Worm (Caenorhabditis elegans) whole organism, L2 larva: ENCODE results near the gene cyp-13A6.

Experiments used
- C34F6.9 ChIP-seq: fragments of 150-350 bp; optimal IDR thresholded peaks from 2 replicates; lab custom pipeline; 2014; ENCODE audit warnings: missing biosample characterization, missing genetic modification characterization
- F13H6.1 ChIP-seq: sonication (generic microtip); optimal IDR thresholded peaks from 2 replicates; lab custom pipeline; 2016; ENCODE audit warnings: missing genetic modification characterization, missing compliant biosample characterization
- R02D3.7 ChIP-seq: fragments of 150-350 bp; optimal IDR thresholded peaks from 2 replicates; lab custom pipeline; 2014; ENCODE audit warnings: missing biosample characterization, missing genetic modification characterization
- Y55F3AM.14 ChIP-seq: fragments of 200-800 bp; sonication (Bioruptor generic); optimal IDR thresholded peaks from 2 replicates; lab custom pipeline; 2018; ENCODE audit warnings: mild to moderate bottlenecking, missing genetic modification characterization, missing compliant biosample characterization
- ZK546.5 ChIP-seq: sonication (generic microtip); optimal IDR thresholded peaks from 2 replicates; lab custom pipeline; 2017; ENCODE audit warnings: missing biosample characterization, missing genetic modification characterization
- alr-1 ChIP-seq: fragments of 150-350 bp; optimal IDR thresholded peaks from 2 replicates; lab custom pipeline; 2014; ENCODE audit warnings: missing biosample characterization, missing genetic modification characterization
- aly-2 ChIP-seq: fragments of 150-350 bp; optimal IDR thresholded peaks from 2 replicates; lab custom pipeline; 2014; ENCODE audit warnings: missing biosample characterization, missing genetic modification characterization
- ama-1 ChIP-seq: fragments of 150-350 bp; optimal IDR thresholded peaks from 2 replicates; lab custom pipeline; 2018; ENCODE audit warnings: inconsistent platforms
- blmp-1 ChIP-seq: sonication (generic microtip); optimal IDR thresholded peaks from 2 replicates; lab custom pipeline; 2017; ENCODE audit warnings: missing genetic modification characterization, mild to moderate bottlenecking, missing compliant biosample characterization, antibody characterized with exemption, moderate library complexity; ENCODE audit not compliant: insufficient read depth
- ceh-16 ChIP-seq: fragments of 150-350 bp; optimal IDR thresholded peaks from 2 replicates; lab custom pipeline; 2014; ENCODE audit warnings: missing biosample characterization, missing genetic modification characterization
- ceh-82 ChIP-seq: fragments of 150-350 bp; optimal IDR thresholded peaks from 2 replicates; lab custom pipeline; 2014; ENCODE audit warnings: missing biosample characterization, missing genetic modification characterization
- crh-2 ChIP-seq: sonication (generic microtip); optimal IDR thresholded peaks from 2 replicates; lab custom pipeline; 2017; ENCODE audit warnings: missing biosample characterization, missing genetic modification characterization
- dmd-4 ChIP-seq: sonication (generic microtip); optimal IDR thresholded peaks from 2 replicates; lab custom pipeline; 2017; ENCODE audit warnings: missing biosample characterization, missing genetic modification characterization
- egl-27 ChIP-seq: sonication (generic microtip); optimal IDR thresholded peaks from 3 replicates; lab custom pipeline; 2017; ENCODE audit warnings: missing biosample characterization, missing genetic modification reagents, missing genetic modification characterization
- elt-1 ChIP-seq: fragments of 150-350 bp; optimal IDR thresholded peaks from 2 replicates; lab custom pipeline; 2014; ENCODE audit warnings: missing biosample characterization, missing genetic modification characterization
- elt-3 ChIP-seq: sonication (generic microtip); optimal IDR thresholded peaks from 2 replicates; lab custom pipeline; 2017; ENCODE audit warnings: missing biosample characterization, missing genetic modification characterization
- fos-1 ChIP-seq: fragments of 150-350 bp; optimal IDR thresholded peaks from 2 replicates; lab custom pipeline; 2014; ENCODE audit warnings: missing biosample characterization, missing genetic modification characterization
- gmeb-1 ChIP-seq: fragments of 150-350 bp; optimal IDR thresholded peaks from 2 replicates; lab custom pipeline; 2014; ENCODE audit warnings: missing biosample characterization, missing genetic modification characterization
- lin-11 ChIP-seq: fragments of 150-350 bp; sonication (generic microtip); optimal IDR thresholded peaks from 2 replicates; lab custom pipeline; 2014; ENCODE audit warnings: missing biosample characterization, missing genetic modification characterization, inconsistent platforms, mixed read lengths
- lin-13 ChIP-seq: fragments of 150-350 bp; optimal IDR thresholded peaks from 2 replicates; lab custom pipeline; 2014; ENCODE audit warnings: missing biosample characterization, missing genetic modification reagents, missing genetic modification characterization
- lin-39 ChIP-seq: fragments of 150-350 bp; optimal IDR thresholded peaks from 2 replicates; lab custom pipeline; 2014; ENCODE audit warnings: missing biosample characterization, missing genetic modification reagents, missing genetic modification characterization
- lsy-2 ChIP-seq, 2 experiments: fragments of 150-350 bp in 1 of 2; sonication (generic microtip) in 1 of 2; optimal IDR thresholded peaks; 2 replicates each; lab custom pipeline; 2014 to 2017; ENCODE audit warnings: missing biosample characterization in 2 of 2, missing genetic modification characterization in 2 of 2
- mab-5 ChIP-seq: fragments of 150-350 bp; optimal IDR thresholded peaks from 2 replicates; lab custom pipeline; 2014; ENCODE audit warnings: missing biosample characterization, missing genetic modification characterization
- mbf-1 ChIP-seq: sonication (generic microtip); optimal IDR thresholded peaks from 2 replicates; lab custom pipeline; 2017; ENCODE audit warnings: missing biosample characterization, missing genetic modification characterization
- mdl-1 ChIP-seq, 2 experiments: fragments of 150-350 bp in 1 of 2; sonication (generic microtip) in 1 of 2; optimal IDR thresholded peaks; 2 replicates each; lab custom pipeline; 2017; ENCODE audit warnings: missing biosample characterization in 2 of 2, missing genetic modification characterization in 2 of 2
- nhr-10 ChIP-seq: sonication (generic microtip); optimal IDR thresholded peaks from 2 replicates; lab custom pipeline; 2017; ENCODE audit warnings: missing biosample characterization, missing genetic modification characterization
- nhr-11 ChIP-seq: fragments of 150-350 bp; optimal IDR thresholded peaks from 2 replicates; lab custom pipeline; 2014; ENCODE audit warnings: missing biosample characterization, missing genetic modification characterization
- nhr-12 ChIP-seq: fragments of 150-350 bp; optimal IDR thresholded peaks from 2 replicates; lab custom pipeline; 2014; ENCODE audit warnings: missing biosample characterization, missing genetic modification characterization
- nhr-129 ChIP-seq: fragments of 150-350 bp; optimal IDR thresholded peaks from 2 replicates; lab custom pipeline; 2014; ENCODE audit warnings: missing biosample characterization, missing genetic modification characterization
- nhr-21 ChIP-seq: fragments of 150-350 bp; optimal IDR thresholded peaks from 2 replicates; lab custom pipeline; 2014; ENCODE audit warnings: missing biosample characterization, missing genetic modification characterization
- nhr-23 ChIP-seq: fragments of 150-350 bp; optimal IDR thresholded peaks from 2 replicates; lab custom pipeline; 2014; ENCODE audit warnings: missing biosample characterization, missing genetic modification reagents, missing genetic modification characterization
- nhr-237 ChIP-seq: fragments of 150-350 bp; optimal IDR thresholded peaks from 2 replicates; lab custom pipeline; 2014; ENCODE audit warnings: missing biosample characterization, missing genetic modification characterization
- nhr-25 ChIP-seq: fragments of 150-350 bp; sonication (generic microtip); optimal IDR thresholded peaks from 3 replicates; lab custom pipeline; 2014; ENCODE audit warnings: missing biosample characterization, missing genetic modification characterization
- nhr-6 ChIP-seq: fragments of 150-350 bp; optimal IDR thresholded peaks from 2 replicates; lab custom pipeline; 2014; ENCODE audit warnings: missing biosample characterization, missing genetic modification characterization
- nhr-77 ChIP-seq: fragments of 150-350 bp; optimal IDR thresholded peaks from 2 replicates; lab custom pipeline; 2014; ENCODE audit warnings: missing biosample characterization, missing genetic modification characterization
- peb-1 ChIP-seq: fragments of 150-350 bp; optimal IDR thresholded peaks from 2 replicates; lab custom pipeline; 2014; ENCODE audit warnings: missing biosample characterization, missing genetic modification characterization
- sem-4 ChIP-seq: fragments of 150-350 bp; optimal IDR thresholded peaks from 2 replicates; lab custom pipeline; 2014; ENCODE audit warnings: missing biosample characterization, missing genetic modification reagents, missing genetic modification characterization
- skn-1 ChIP-seq: sonication (generic microtip); optimal IDR thresholded peaks from 2 replicates; lab custom pipeline; 2017; ENCODE audit warnings: missing biosample characterization, missing genetic modification characterization
- sma-3 ChIP-seq: sonication (generic microtip); optimal IDR thresholded peaks from 2 replicates; lab custom pipeline; 2016; ENCODE audit warnings: missing genetic modification reagents, missing genetic modification characterization, missing compliant biosample characterization
- sma-9 ChIP-seq, 2 experiments: fragments of 150-350 bp in 1 of 2; sonication (generic microtip) in 1 of 2; optimal IDR thresholded peaks; 2 replicates each; lab custom pipeline; 2014 to 2016; ENCODE audit warnings: missing genetic modification characterization in 2 of 2, mild to moderate bottlenecking in 1 of 2, missing biosample characterization in 1 of 2, missing compliant biosample characterization in 1 of 2, missing genetic modification reagents in 1 of 2, moderate library complexity in 1 of 2
- snpc-4 ChIP-seq: fragments of 150-350 bp; optimal IDR thresholded peaks from 2 replicates; lab custom pipeline; 2014; ENCODE audit warnings: missing biosample characterization, missing genetic modification characterization
- unc-39 ChIP-seq: fragments of 150-350 bp; optimal IDR thresholded peaks from 2 replicates; lab custom pipeline; 2014; ENCODE audit warnings: missing biosample characterization, missing genetic modification characterization
- unc-55 ChIP-seq: fragments of 150-350 bp; sonication (generic microtip); optimal IDR thresholded peaks from 3 replicates; lab custom pipeline; 2014; ENCODE audit warnings: missing biosample characterization, missing genetic modification reagents, missing genetic modification characterization
- unc-62 ChIP-seq: fragments of 150-350 bp; optimal IDR thresholded peaks from 2 replicates; lab custom pipeline; 2014; ENCODE audit warnings: missing biosample characterization, missing genetic modification reagents, missing genetic modification characterization
- zag-1 ChIP-seq: fragments of 150-350 bp; optimal IDR thresholded peaks from 2 replicates; lab custom pipeline; 2014; ENCODE audit warnings: missing biosample characterization, missing genetic modification characterization
- ztf-1 ChIP-seq: fragments of 200-800 bp; sonication (Bioruptor generic); conservative IDR thresholded peaks from 2 replicates; pipeline ENCODE4 v1.3.6; 2022; ENCODE audit warnings: missing genetic modification characterization, missing compliant biosample characterization
- ztf-11 ChIP-seq: sonication (generic microtip); optimal IDR thresholded peaks from 2 replicates; lab custom pipeline; 2017; ENCODE audit warnings: missing biosample characterization, missing genetic modification characterization
- ztf-4 ChIP-seq: fragments of 150-350 bp; optimal IDR thresholded peaks from 2 replicates; lab custom pipeline; 2014; ENCODE audit warnings: missing biosample characterization, missing genetic modification characterization

Gene cyp-13A6

DNA sequence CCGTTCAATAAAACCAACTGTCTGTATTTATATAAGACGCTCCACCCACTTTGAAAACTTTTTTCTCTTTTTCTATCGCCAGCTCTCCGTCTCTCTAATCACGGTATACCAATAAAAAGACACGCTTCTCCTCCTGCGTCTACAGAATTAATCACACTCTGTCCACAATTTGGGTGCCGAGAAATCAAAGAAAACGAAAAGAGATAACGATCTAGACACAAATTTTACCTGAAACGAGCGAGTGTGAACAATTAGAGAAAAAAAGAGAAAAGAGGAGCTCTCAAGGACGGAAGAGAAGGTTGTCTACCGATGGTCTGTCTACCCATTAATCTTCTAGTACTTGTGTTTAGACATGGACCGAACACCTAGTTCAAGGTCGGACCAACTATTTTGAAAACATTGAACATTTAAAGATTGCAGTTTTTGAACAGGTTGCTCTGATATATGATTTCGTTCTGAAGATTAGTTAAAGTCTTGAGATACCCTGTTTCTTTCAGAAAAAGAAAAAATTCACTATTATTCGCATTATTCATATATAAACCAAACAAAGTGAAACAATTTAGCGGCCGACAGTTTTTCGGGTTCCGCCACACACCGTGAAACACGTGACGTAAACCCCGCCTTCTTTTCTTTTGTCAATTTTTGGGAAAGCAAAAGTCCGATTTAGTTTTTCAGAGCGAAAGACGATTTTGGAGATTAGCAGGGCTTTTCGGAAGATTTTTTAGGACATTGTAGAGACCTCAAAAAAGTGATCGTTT is 15.0 kb downstream of the cyp-13A6 start, which contains the start of gene cyp-13A2:
cyp-13A2 (minus strand) TSS at position 235 of the 758 bp plus-strand sequence.
- TF ChIP-seq nhr-77 = no peak
- TF ChIP-seq mbf-1 (tag; lab: Kevin White, UChicago) = no peak
- TF ChIP-seq C34F6.9 (tag; lab: Kevin White, UChicago) = peak; percentile 25
- no peak for TF ChIP-seq lin-39 (tag; lab: Kevin White, UChicago)
- no peak for TF ChIP-seq R02D3.7 (tag; lab: Kevin White, UChicago)
- TF ChIP-seq lin-13 = no peak
- peak; percentile 83 for TF ChIP-seq egl-27 (tag; lab: Kevin White, UChicago)
- TF ChIP-seq dmd-4 = no peak
- no peak for TF ChIP-seq zag-1
- no peak for TF ChIP-seq ztf-4 (tag; lab: Kevin White, UChicago)
- TF ChIP-seq elt-3 (tag; lab: Kevin White, UChicago) = no peak
- peak; percentile 88 for TF ChIP-seq ceh-16 (tag; lab: Kevin White, UChicago)
- no peak for TF ChIP-seq aly-2 (tag; lab: Kevin White, UChicago)
- no peak for TF ChIP-seq nhr-237
- TF ChIP-seq peb-1 (tag; lab: Kevin White, UChicago) = no peak
- TF ChIP-seq unc-55 (GFP tag; lab: Kevin White, UChicago) = peak; percentile 45
- no peak for TF ChIP-seq unc-39 (tag; lab: Kevin White, UChicago)
- TF ChIP-seq snpc-4 (tag; lab: Kevin White, UChicago) = peak; percentile 95
- peak; percentile 73 for TF ChIP-seq crh-2 (tag; lab: Kevin White, UChicago)
- no peak for TF ChIP-seq nhr-10 (tag; lab: Kevin White, UChicago)
- peak; percentile 11 for TF ChIP-seq gmeb-1 (tag; lab: Kevin White, UChicago)
- TF ChIP-seq elt-1 = peak; percentile 35
- peak; percentile 80 for TF ChIP-seq F13H6.1
- no peak for TF ChIP-seq ZK546.5 (tag; lab: Kevin White, UChicago)
- no peak for TF ChIP-seq ama-1
- no peak for TF ChIP-seq alr-1
- peak; percentile 85 for TF ChIP-seq nhr-25
- no peak for TF ChIP-seq skn-1 (tag; lab: Kevin White, UChicago)
- TF ChIP-seq mdl-1 (tag; optimal IDR thresholded peaks at IDR 0.05; lab: Kevin White, UChicago) = peak in 1 of 2 experiments; percentile 68
- peak; percentile 92 for TF ChIP-seq sma-9 (GFP tag; optimal IDR thresholded peaks at IDR 0.05; lab: Kevin White, UChicago)
- TF ChIP-seq sma-9 (tag; optimal IDR thresholded peaks at IDR 0.05; lab: Kevin White, UChicago) = no peak
- no peak for TF ChIP-seq ztf-11
- no peak for TF ChIP-seq nhr-11
- no peak for TF ChIP-seq ztf-1 (GFP tag; lab: Robert Waterston, UW)
- no peak for TF ChIP-seq Y55F3AM.14 (GFP tag; lab: Kevin White, UChicago)
- no peak for TF ChIP-seq nhr-12
- peak; percentile 86 for TF ChIP-seq blmp-1
- TF ChIP-seq sma-3 (GFP tag; lab: Kevin White, UChicago) = peak; percentile 73
- TF ChIP-seq lin-11 = no peak
- no peak for TF ChIP-seq unc-62 (GFP tag; lab: Kevin White, UChicago)
- TF ChIP-seq fos-1 (tag; lab: Kevin White, UChicago) = peak; percentile 89
- TF ChIP-seq nhr-23 (tag; lab: Kevin White, UChicago) = no peak
- TF ChIP-seq nhr-129 (tag; lab: Kevin White, UChicago) = peak; percentile 48
- no peak for TF ChIP-seq ceh-82 (tag; lab: Kevin White, UChicago)
- peak; percentile 67 for TF ChIP-seq nhr-21 (tag; lab: Kevin White, UChicago)
- TF ChIP-seq lsy-2 (tag; optimal IDR thresholded peaks at IDR 0.05; lab: Kevin White, UChicago) = peak in 1 of 2 experiments; percentile 52
- peak; percentile 47 for TF ChIP-seq sem-4 (tag; lab: Kevin White, UChicago)
- peak; percentile 20 for TF ChIP-seq nhr-6 (tag; lab: Kevin White, UChicago)
- TF ChIP-seq mab-5 = no peak
